Fruit fly (Drosophila melanogaster) whole organism, embryonic: ENCODE results near the gene betaGlu.
A peak's percentile ranks its signal among the peaks of the same experiment; 100 is the strongest.

Experiments
- B-H1 ChIP-seq: fragments of 200-800 bp; sonication (Bioruptor generic); IDR thresholded peaks from 3 replicates; pipeline ENCODE4 v1.3.6; 2022; ENCODE audit warnings: missing biosample characterization, missing genetic modification characterization
- CG10462 ChIP-seq: fragments of 200-800 bp; sonication (Bioruptor generic); optimal IDR thresholded peaks from 2 replicates; lab custom pipeline; 2016; ENCODE audit warnings: missing biosample characterization, missing genetic modification characterization
- CG10654 ChIP-seq: fragments of 200-800 bp; sonication (Bioruptor generic); optimal IDR thresholded peaks from 2 replicates; lab custom pipeline; 2016; ENCODE audit warnings: missing biosample characterization, missing genetic modification characterization
- CG11456 ChIP-seq: fragments of 200-800 bp; sonication (Bioruptor generic); IDR thresholded peaks from 3 replicates; pipeline ENCODE4 v1.3.6; 2022; ENCODE audit warnings: missing biosample characterization, missing genetic modification characterization
- CG1233 ChIP-seq: fragments of 200-800 bp; sonication (Bioruptor generic); optimal IDR thresholded peaks from 4 replicates; lab custom pipeline; 2018; ENCODE audit warnings: missing biosample characterization, mild to moderate bottlenecking, missing genetic modification characterization
- CG12391 ChIP-seq: fragments of 200-800 bp; sonication (Bioruptor generic); optimal IDR thresholded peaks from 3 replicates; lab custom pipeline; 2018; ENCODE audit warnings: missing biosample characterization, mild to moderate bottlenecking, missing genetic modification characterization, moderate library complexity
- CG12942 ChIP-seq: fragments of 200-800 bp; sonication (Bioruptor generic); optimal IDR thresholded peaks from 3 replicates; lab custom pipeline; 2016; ENCODE audit warnings: missing biosample characterization, missing genetic modification characterization
- CG13424 ChIP-seq: fragments of 200-800 bp; sonication (Bioruptor generic); optimal IDR thresholded peaks from 2 replicates; lab custom pipeline; 2019; ENCODE audit warnings: missing biosample characterization, mild to moderate bottlenecking, missing genetic modification characterization, moderate library complexity
- CG17361 ChIP-seq: fragments of 200-800 bp; sonication (Bioruptor generic); IDR thresholded peaks from 3 replicates; pipeline ENCODE4 v1.3.6; 2022; ENCODE audit warnings: missing biosample characterization, missing genetic modification characterization
- CG18476 ChIP-seq: fragments of 200-800 bp; sonication (Bioruptor generic); optimal IDR thresholded peaks from 2 replicates; lab custom pipeline; 2016; ENCODE audit warnings: missing biosample characterization, mild to moderate bottlenecking, missing genetic modification characterization
- CG2116 ChIP-seq: fragments of 200-800 bp; sonication (Bioruptor generic); optimal IDR thresholded peaks from 3 replicates; lab custom pipeline; 2018; ENCODE audit warnings: missing biosample characterization, mild to moderate bottlenecking, missing genetic modification characterization
- CG2678 ChIP-seq: fragments of 200-800 bp; sonication (Bioruptor generic); optimal IDR thresholded peaks from 3 replicates; lab custom pipeline; 2019; ENCODE audit warnings: missing biosample characterization, mild to moderate bottlenecking, missing genetic modification characterization, moderate library complexity
- CG3163 ChIP-seq: fragments of 200-800 bp; sonication (Bioruptor generic); optimal IDR thresholded peaks from 3 replicates; lab custom pipeline; 2016; ENCODE audit warnings: missing biosample characterization, missing genetic modification characterization
- CG3726 ChIP-seq: fragments of 200-800 bp; sonication (Bioruptor generic); IDR thresholded peaks from 3 replicates; pipeline ENCODE4, ENCODE4 v1.3.6; 2022; ENCODE audit warnings: missing biosample characterization, missing genetic modification characterization
- CG7357 ChIP-seq: fragments of 200-800 bp; sonication (Bioruptor generic); IDR thresholded peaks from 3 replicates; pipeline ENCODE4 v1.3.6; 2022; ENCODE audit warnings: missing biosample characterization, missing genetic modification characterization
- CG7556 ChIP-seq: fragments of 200-800 bp; sonication (Bioruptor generic); optimal IDR thresholded peaks from 2 replicates; lab custom pipeline; 2017; ENCODE audit warnings: missing biosample characterization, mild to moderate bottlenecking, missing genetic modification characterization
- CG8290 ChIP-seq, 3 experiments: fragments of 200-800 bp; sonication (Bioruptor generic); optimal IDR thresholded peaks; 2 replicates each; lab custom pipeline; 2016 to 2019; ENCODE audit warnings: missing biosample characterization in 3 of 3, missing genetic modification characterization in 3 of 3, mild to moderate bottlenecking in 2 of 3, moderate library complexity in 1 of 3
- CG8359 ChIP-seq: fragments of 200-800 bp; sonication (Bioruptor generic); optimal IDR thresholded peaks from 2 replicates; lab custom pipeline; 2017; ENCODE audit warnings: missing biosample characterization, mild to moderate bottlenecking, missing genetic modification characterization, borderline replicate concordance
- Camta ChIP-seq: fragments of 200-800 bp; sonication (Bioruptor generic); optimal IDR thresholded peaks from 2 replicates; lab custom pipeline; 2016; ENCODE audit warnings: missing biosample characterization, missing genetic modification characterization
- D19A ChIP-seq: fragments of 200-800 bp; optimal IDR thresholded peaks from 3 replicates; lab custom pipeline; 2019; ENCODE audit warnings: missing biosample characterization, mild to moderate bottlenecking, missing genetic modification characterization, moderate library complexity
- Drgx ChIP-seq: fragments of 200-800 bp; sonication (Bioruptor generic); IDR thresholded peaks from 2 replicates; pipeline ENCODE4 v1.3.6; 2022; ENCODE audit warnings: missing biosample characterization, missing genetic modification characterization
- E2f2 ChIP-seq: fragments of 200-800 bp; sonication (Bioruptor generic); IDR thresholded peaks from 2 replicates; pipeline ENCODE4 v1.3.6; 2022; ENCODE audit warnings: missing biosample characterization, missing genetic modification characterization
- Ets65A ChIP-seq: fragments of 200-800 bp; sonication (Bioruptor generic); peaks from one replicate; lab custom pipeline; 2016; ENCODE audit warnings: missing biosample characterization, missing genetic modification characterization
- Fer2 ChIP-seq: fragments of 200-800 bp; sonication (Bioruptor generic); optimal IDR thresholded peaks from 2 replicates; lab custom pipeline; 2018; ENCODE audit warnings: missing biosample characterization, mild to moderate bottlenecking, missing genetic modification characterization, moderate library complexity
- GATAe ChIP-seq: fragments of 200-800 bp; sonication (Bioruptor generic); conservative IDR thresholded peaks from 2 replicates; pipeline ENCODE4 v1.3.6; 2022; ENCODE audit warnings: missing biosample characterization, missing genetic modification characterization
- HmgD ChIP-seq: fragments of 200-800 bp; sonication (Bioruptor generic); optimal IDR thresholded peaks from 3 replicates; lab custom pipeline; 2016; ENCODE audit warnings: missing biosample characterization, missing genetic modification characterization
- HmgZ ChIP-seq: fragments of 200-800 bp; sonication (Bioruptor generic); optimal IDR thresholded peaks from 2 replicates; lab custom pipeline; 2018; ENCODE audit warnings: missing biosample characterization, mild to moderate bottlenecking, missing genetic modification characterization
- Hmr ChIP-seq: fragments of 200-800 bp; sonication (Bioruptor generic); optimal IDR thresholded peaks from 3 replicates; lab custom pipeline; 2017; ENCODE audit warnings: mild to moderate bottlenecking, missing biosample characterization, missing genetic modification reagents, missing genetic modification characterization
- Mad ChIP-seq: fragments of 200-800 bp; sonication (Bioruptor generic); optimal IDR thresholded peaks from 2 replicates; lab custom pipeline; 2016; ENCODE audit warnings: missing biosample characterization, missing genetic modification characterization
- NC2β ChIP-seq: fragments of 200-800 bp; sonication (Bioruptor generic); optimal IDR thresholded peaks from 2 replicates; lab custom pipeline; 2016; ENCODE audit warnings: missing biosample characterization, missing genetic modification characterization
- Ptx1 ChIP-seq: fragments of 200-800 bp; sonication (Bioruptor generic); IDR thresholded peaks from 2 replicates; pipeline ENCODE4 v1.3.6; 2022; ENCODE audit warnings: missing biosample characterization, missing genetic modification characterization
- Scr ChIP-seq: fragments of 200-800 bp; sonication (Bioruptor generic); IDR thresholded peaks from 2 replicates; pipeline ENCODE4 v1.3.6; 2022; ENCODE audit warnings: missing biosample characterization, missing genetic modification characterization; ENCODE audit not compliant: partially characterized antibody
- Sox100B ChIP-seq: fragments of 200-800 bp; sonication (Bioruptor generic); optimal IDR thresholded peaks from 3 replicates; lab custom pipeline; 2018; ENCODE audit warnings: missing biosample characterization, mild to moderate bottlenecking, missing genetic modification characterization
- Spps ChIP-seq: fragments of 200-800 bp; sonication (Bioruptor generic); optimal IDR thresholded peaks from 2 replicates; lab custom pipeline; 2018; ENCODE audit warnings: missing biosample characterization, mild to moderate bottlenecking, missing genetic modification characterization
- aop ChIP-seq: fragments of 200-800 bp; sonication (Bioruptor generic); IDR thresholded peaks from 2 replicates; pipeline ENCODE4 v1.3.6; 2022; ENCODE audit warnings: missing biosample characterization, missing genetic modification characterization
- ase ChIP-seq: fragments of 200-800 bp; sonication (Bioruptor generic); IDR thresholded peaks from 3 replicates; pipeline ENCODE4 v1.3.6; 2022; ENCODE audit warnings: missing biosample characterization, missing genetic modification characterization
- az2 ChIP-seq: fragments of 200-800 bp; sonication (Bioruptor generic); optimal IDR thresholded peaks from 3 replicates; lab custom pipeline; 2016; ENCODE audit warnings: missing biosample characterization, missing genetic modification characterization
- cg ChIP-seq: fragments of 200-800 bp; sonication (Bioruptor generic); optimal IDR thresholded peaks from 3 replicates; lab custom pipeline; 2019; ENCODE audit warnings: missing biosample characterization, mild to moderate bottlenecking, missing genetic modification characterization, moderate library complexity
- chinmo ChIP-seq: fragments of 200-800 bp; sonication (Bioruptor generic); IDR thresholded peaks from 4 replicates; pipeline ENCODE4 v1.3.6; 2022; ENCODE audit warnings: missing biosample characterization, missing genetic modification characterization; ENCODE audit not compliant: partially characterized antibody
- ci ChIP-seq: fragments of 200-800 bp; sonication (Bioruptor generic); IDR thresholded peaks from 3 replicates; pipeline ENCODE4 v1.3.6; 2022; ENCODE audit warnings: missing biosample characterization, missing genetic modification characterization
- croc ChIP-seq: fragments of 200-800 bp; sonication (Bioruptor generic); conservative IDR thresholded peaks from 3 replicates; pipeline ENCODE4 v1.3.6; 2022; ENCODE audit warnings: missing biosample characterization, missing genetic modification characterization
- dm ChIP-seq: fragments of 200-800 bp; sonication (Bioruptor generic); optimal IDR thresholded peaks from 3 replicates; lab custom pipeline; 2016; ENCODE audit warnings: missing biosample characterization, missing genetic modification characterization
- gcm2 ChIP-seq: fragments of 200-800 bp; sonication (Bioruptor generic); optimal IDR thresholded peaks from 2 replicates; lab custom pipeline; 2016; ENCODE audit warnings: missing biosample characterization, missing genetic modification characterization
- gsb ChIP-seq: fragments of 200-800 bp; sonication (Bioruptor generic); IDR thresholded peaks from 2 replicates; pipeline ENCODE4 v1.3.6; 2022; ENCODE audit warnings: missing biosample characterization, missing genetic modification characterization
- kay ChIP-seq: fragments of 200-800 bp; sonication (Bioruptor generic); optimal IDR thresholded peaks from 2 replicates; lab custom pipeline; 2016; ENCODE audit warnings: missing biosample characterization, missing genetic modification characterization
- lbe ChIP-seq: fragments of 200-800 bp; sonication (Bioruptor generic); optimal IDR thresholded peaks from 2 replicates; lab custom pipeline; 2016; ENCODE audit warnings: missing biosample characterization, mild to moderate bottlenecking, missing genetic modification characterization
- org-1 ChIP-seq: fragments of 200-800 bp; sonication (Bioruptor generic); optimal IDR thresholded peaks from 2 replicates; lab custom pipeline; 2017; ENCODE audit warnings: missing biosample characterization, missing genetic modification characterization
- ranshi ChIP-seq: fragments of 200-800 bp; sonication (Bioruptor generic); IDR thresholded peaks from 2 replicates; pipeline ENCODE4 v1.3.6; 2022; ENCODE audit warnings: missing biosample characterization, missing genetic modification characterization
- slp2 ChIP-seq: fragments of 200-800 bp; sonication (Bioruptor generic); optimal IDR thresholded peaks from 2 replicates; lab custom pipeline; 2016; ENCODE audit warnings: missing biosample characterization, missing genetic modification characterization
- tap ChIP-seq: fragments of 200-800 bp; optimal IDR thresholded peaks from 3 replicates; lab custom pipeline; 2019; ENCODE audit warnings: missing biosample characterization, mild to moderate bottlenecking, missing genetic modification characterization, moderate library complexity

Gene betaGlu

DNA sequence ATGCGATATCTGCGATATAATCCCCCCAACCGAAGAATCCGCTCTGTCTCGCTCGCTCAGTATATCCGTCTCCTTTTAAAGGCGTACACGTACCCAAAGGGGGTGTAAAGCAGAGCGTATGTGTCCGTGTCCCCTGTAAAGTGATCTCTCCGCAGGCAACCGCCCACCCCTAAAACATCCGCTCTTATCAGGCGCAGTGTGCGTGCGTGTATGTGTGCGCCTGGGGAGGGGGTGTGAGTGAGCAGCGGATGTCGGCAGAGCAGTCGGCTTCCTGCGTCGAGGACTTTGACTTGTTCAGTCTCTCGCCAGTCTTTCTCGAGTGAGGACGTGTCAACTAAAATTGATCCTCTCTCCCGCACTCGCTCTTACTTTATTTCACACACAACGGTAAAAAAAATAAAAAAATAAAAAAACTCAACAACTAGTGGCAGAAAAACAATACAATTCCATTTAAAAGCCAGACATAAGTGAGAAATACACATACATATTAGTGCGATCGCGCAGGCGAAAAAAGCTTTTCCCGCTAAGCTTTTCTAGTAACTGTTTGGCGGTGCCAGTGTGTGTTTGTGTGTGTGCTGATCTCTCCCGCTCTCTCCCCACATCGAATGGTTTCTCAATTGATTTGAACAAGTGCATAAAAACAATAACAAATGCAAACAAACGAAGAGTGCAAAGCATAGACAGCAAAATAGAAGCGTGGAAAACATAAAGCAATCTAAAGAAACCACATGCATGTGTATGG, 46.0 kb downstream of the betaGlu start (continued):
- TF ChIP-seq ase (GFP tag; lab: Robert Waterston, UW), result 0 out of 3 replicates have a peak, but pooled peaks have one; percentile 4
- TF ChIP-seq CG12942 (GFP tag; lab: Kevin White, UChicago), result no peak
- TF ChIP-seq cg (GFP tag; lab: Kevin White, UChicago), result peak; percentile 75
- TF ChIP-seq NC2β (GFP tag; lab: Kevin White, UChicago), result peak; percentile 18
- no peak for TF ChIP-seq CG2678 (tag; lab: Kevin White, UChicago)
- TF ChIP-seq CG7556 (GFP tag; lab: Kevin White, UChicago), result no peak
- TF ChIP-seq CG17361, result no peak
- no peak for TF ChIP-seq Camta
- TF ChIP-seq D19A (tag; lab: Kevin White, UChicago), result no peak
- TF ChIP-seq CG13424, result no peak
- TF ChIP-seq CG8359 (GFP tag; lab: Kevin White, UChicago), result no peak
- TF ChIP-seq HmgD, result no peak
- TF ChIP-seq org-1 (GFP tag; lab: Kevin White, UChicago), result no peak
- no peak for TF ChIP-seq Hmr (GFP tag; lab: Kevin White, UChicago)
- TF ChIP-seq lbe (GFP tag; lab: Kevin White, UChicago), result no peak
- no peak for TF ChIP-seq CG2116 (GFP tag; lab: Kevin White, UChicago)
- TF ChIP-seq GATAe (GFP tag; lab: Robert Waterston, UW), result no peak
- TF ChIP-seq CG7357 (GFP tag; lab: Robert Waterston, UW), result no peak
- no peak for TF ChIP-seq Mad (GFP tag; lab: Kevin White, UChicago)
- TF ChIP-seq CG3163 (GFP tag; lab: Kevin White, UChicago), result peak; percentile 16
- no peak for TF ChIP-seq croc (GFP tag; lab: Robert Waterston, UW)
- TF ChIP-seq Drgx (GFP tag; lab: Robert Waterston, UW), result 0 out of 2 replicates have a peak, but pooled peaks have one; percentile 5
- TF ChIP-seq Fer2 (tag; lab: Kevin White, UChicago), result no peak
- no peak for TF ChIP-seq Sox100B
- peak; percentile 83; the same call in 1 of the 2 replicates for TF ChIP-seq aop (GFP tag; lab: Robert Waterston, UW)
- no peak for TF ChIP-seq HmgZ
- TF ChIP-seq CG11456, result no peak
- peak; percentile 36 for TF ChIP-seq Ets65A (GFP tag; lab: Kevin White, UChicago)
- no peak for TF ChIP-seq gsb (GFP tag; lab: Robert Waterston, UW)
- no peak for TF ChIP-seq az2 (GFP tag; lab: Kevin White, UChicago)
- no peak for TF ChIP-seq tap (tag; lab: Kevin White, UChicago)
- no peak for TF ChIP-seq CG10654 (GFP tag; lab: Kevin White, UChicago)
- TF ChIP-seq dm (GFP tag; lab: Kevin White, UChicago), result no peak
- TF ChIP-seq CG1233, result peak; percentile 5
- TF ChIP-seq Spps (tag; lab: Kevin White, UChicago), result no peak
- TF ChIP-seq gcm2 (GFP tag; lab: Kevin White, UChicago), result no peak
- TF ChIP-seq CG12391 (tag; lab: Kevin White, UChicago), result no peak
- TF ChIP-seq CG10462 (GFP tag; lab: Kevin White, UChicago), result peak; percentile 9
- TF ChIP-seq CG18476 (GFP tag; lab: Kevin White, UChicago), result no peak
- 0 out of 4 replicates have a peak, but pooled peaks have one; percentile 55 for TF ChIP-seq chinmo (GFP tag; lab: Robert Waterston, UW)
- no peak for TF ChIP-seq CG8290 (GFP tag; optimal IDR thresholded peaks at IDR 0.05; lab: Kevin White, UChicago)
- TF ChIP-seq CG8290 (tag; optimal IDR thresholded peaks at IDR 0.05; lab: Kevin White, UChicago), result peak; percentile 9 to 34
- no peak for TF ChIP-seq ranshi (GFP tag; lab: Robert Waterston, UW)
- no peak for TF ChIP-seq kay (GFP tag; lab: Kevin White, UChicago)
- no peak for TF ChIP-seq ci (GFP tag; lab: Robert Waterston, UW)
- peak; percentile 11; the same call in 1 of the 2 replicates for TF ChIP-seq E2f2
- no peak for TF ChIP-seq B-H1 (GFP tag; lab: Robert Waterston, UW)
- 0 out of 2 replicates have a peak, but pooled peaks have one; percentile 15 for TF ChIP-seq Scr (GFP tag; lab: Robert Waterston, UW)
- TF ChIP-seq CG3726 (GFP tag; lab: Robert Waterston, UW), result no peak
- TF ChIP-seq Ptx1 (GFP tag; lab: Robert Waterston, UW), result no peak
- no peak for TF ChIP-seq slp2 (GFP tag; lab: Kevin White, UChicago)
